Fruit fly (Drosophila melanogaster) whole organism, embryonic: ENCODE results near the gene Cul5.

Source experiments
- Ada2b ChIP-seq: fragments of 200-800 bp; sonication (Bioruptor generic); IDR thresholded peaks from 2 replicates; pipeline ENCODE4 v1.3.6; 2022; ENCODE audit warnings: missing biosample characterization, missing genetic modification characterization
- B-H2 ChIP-seq: fragments of 200-800 bp; sonication (Bioruptor generic); optimal IDR thresholded peaks from 2 replicates; lab custom pipeline; 2018; ENCODE audit warnings: missing biosample characterization, mild to moderate bottlenecking, missing genetic modification characterization
- CG10321 ChIP-seq: fragments of 200-800 bp; sonication (Bioruptor generic); IDR thresholded peaks from 2 replicates; pipeline ENCODE4 v1.3.6; 2022; ENCODE audit warnings: missing biosample characterization, missing genetic modification characterization
- CG10979 ChIP-seq: fragments of 200-800 bp; sonication (Bioruptor generic); optimal IDR thresholded peaks from 2 replicates; lab custom pipeline; 2018; ENCODE audit warnings: missing biosample characterization, mild to moderate bottlenecking, missing genetic modification characterization, moderate library complexity
- CG11504 ChIP-seq: fragments of 200-800 bp; sonication (Bioruptor generic); optimal IDR thresholded peaks from 3 replicates; lab custom pipeline; 2019; ENCODE audit warnings: missing biosample characterization, mild to moderate bottlenecking, missing genetic modification characterization, moderate library complexity
- CG12071 ChIP-seq: fragments of 200-800 bp; sonication (Bioruptor generic); optimal IDR thresholded peaks from 3 replicates; lab custom pipeline; 2018; ENCODE audit warnings: missing biosample characterization, mild to moderate bottlenecking, missing genetic modification characterization
- CG13123 ChIP-seq: fragments of 200-800 bp; sonication (Bioruptor generic); optimal IDR thresholded peaks from 2 replicates; lab custom pipeline; 2016; ENCODE audit warnings: missing biosample characterization, missing genetic modification characterization
- CG13624 ChIP-seq: fragments of 200-800 bp; sonication (Bioruptor generic); optimal IDR thresholded peaks from 2 replicates; lab custom pipeline; 2016; ENCODE audit warnings: missing biosample characterization, missing genetic modification characterization
- CG13775 ChIP-seq: fragments of 200-800 bp; sonication (Bioruptor generic); optimal IDR thresholded peaks from 3 replicates; lab custom pipeline; 2017; ENCODE audit warnings: missing biosample characterization, mild to moderate bottlenecking, missing genetic modification characterization
- CG14965 ChIP-seq: fragments of 200-800 bp; sonication (Bioruptor generic); optimal IDR thresholded peaks from 2 replicates; lab custom pipeline; 2016; ENCODE audit warnings: missing biosample characterization, missing genetic modification characterization, borderline replicate concordance
- CG1529 ChIP-seq: fragments of 200-800 bp; sonication (Bioruptor generic); optimal IDR thresholded peaks from 3 replicates; lab custom pipeline; 2018; ENCODE audit warnings: missing biosample characterization, missing genetic modification characterization
- CG1647 ChIP-seq: fragments of 200-800 bp; sonication (Bioruptor generic); optimal IDR thresholded peaks from 3 replicates; lab custom pipeline; 2016; ENCODE audit warnings: missing biosample characterization, missing genetic modification characterization
- CG17568 ChIP-seq: fragments of 200-800 bp; sonication (Bioruptor generic); optimal IDR thresholded peaks from 2 replicates; lab custom pipeline; 2018; ENCODE audit warnings: missing biosample characterization, mild to moderate bottlenecking, missing genetic modification characterization, moderate library complexity
- CG18262 ChIP-seq: fragments of 200-800 bp; optimal IDR thresholded peaks from 3 replicates; lab custom pipeline; 2019; ENCODE audit warnings: missing biosample characterization, mild to moderate bottlenecking, missing genetic modification characterization, moderate library complexity
- CG18599 ChIP-seq: fragments of 200-800 bp; sonication (Bioruptor generic); optimal IDR thresholded peaks from 3 replicates; lab custom pipeline; 2017; ENCODE audit warnings: missing biosample characterization, missing genetic modification characterization, mild to moderate bottlenecking, moderate library complexity, missing genetic modification reagents
- CG2199 ChIP-seq: fragments of 200-800 bp; sonication (Bioruptor generic); IDR thresholded peaks from 3 replicates; pipeline ENCODE4 v1.3.6; 2022; ENCODE audit warnings: missing biosample characterization, missing genetic modification characterization
- CG2889 ChIP-seq: fragments of 200-800 bp; sonication (Bioruptor generic); IDR thresholded peaks from 3 replicates; pipeline ENCODE4 v1.3.6; 2022; ENCODE audit warnings: missing biosample characterization, missing genetic modification characterization
- CG30431 ChIP-seq: fragments of 200-800 bp; sonication (Bioruptor generic); optimal IDR thresholded peaks from 2 replicates; lab custom pipeline; 2017; ENCODE audit warnings: missing biosample characterization, missing genetic modification characterization
- CG34422 ChIP-seq: fragments of 200-800 bp; sonication (Bioruptor generic); IDR thresholded peaks from 3 replicates; pipeline ENCODE4 v1.3.6; 2022; ENCODE audit warnings: missing biosample characterization, missing genetic modification characterization
- CG4282 ChIP-seq: fragments of 200-800 bp; sonication (Bioruptor generic); optimal IDR thresholded peaks from 2 replicates; lab custom pipeline; 2016; ENCODE audit warnings: missing biosample characterization, missing genetic modification characterization
- CG6175 ChIP-seq: fragments of 200-800 bp; sonication (Bioruptor generic); IDR thresholded peaks from 3 replicates; pipeline ENCODE4 v1.3.6; 2022; ENCODE audit warnings: missing biosample characterization, missing genetic modification characterization
- CG7928 ChIP-seq: fragments of 200-800 bp; sonication (Bioruptor generic); optimal IDR thresholded peaks from 2 replicates; lab custom pipeline; 2017; ENCODE audit warnings: missing biosample characterization, mild to moderate bottlenecking, missing genetic modification characterization
- CG8765 ChIP-seq: fragments of 200-800 bp; sonication (Bioruptor generic); IDR thresholded peaks from 2 replicates; pipeline ENCODE4 v1.3.6; 2022; ENCODE audit warnings: missing biosample characterization, missing genetic modification characterization
- CG9215 ChIP-seq: fragments of 200-800 bp; sonication (Bioruptor generic); IDR thresholded peaks from 2 replicates; pipeline ENCODE4 v1.3.6; 2022; ENCODE audit warnings: missing biosample characterization, missing genetic modification characterization
- Ets97D ChIP-seq: fragments of 200-800 bp; sonication (Bioruptor generic); optimal IDR thresholded peaks from 3 replicates; lab custom pipeline; 2016; ENCODE audit warnings: missing biosample characterization, missing genetic modification characterization
- Fer1 ChIP-seq: fragments of 200-800 bp; sonication (Bioruptor generic); optimal IDR thresholded peaks from 2 replicates; lab custom pipeline; 2017; ENCODE audit warnings: missing biosample characterization, mild to moderate bottlenecking, missing genetic modification characterization
- GATAe ChIP-seq: fragments of 200-800 bp; sonication (Bioruptor generic); conservative IDR thresholded peaks from 2 replicates; pipeline ENCODE4 v1.3.6; 2022; ENCODE audit warnings: missing biosample characterization, missing genetic modification characterization
- Jarid2 ChIP-seq: fragments of 200-800 bp; sonication (Bioruptor generic); optimal IDR thresholded peaks from 3 replicates; lab custom pipeline; 2017; ENCODE audit warnings: mild to moderate bottlenecking, missing biosample characterization, missing genetic modification reagents, missing genetic modification characterization
- NC2α ChIP-seq: fragments of 200-800 bp; sonication (Bioruptor generic); optimal IDR thresholded peaks from 2 replicates; lab custom pipeline; 2016; ENCODE audit warnings: missing biosample characterization, missing genetic modification characterization
- Spps ChIP-seq: fragments of 200-800 bp; sonication (Bioruptor generic); optimal IDR thresholded peaks from 2 replicates; lab custom pipeline; 2018; ENCODE audit warnings: missing biosample characterization, mild to moderate bottlenecking, missing genetic modification characterization
- Ssrp ChIP-seq: fragments of 200-800 bp; sonication (Bioruptor generic); optimal IDR thresholded peaks from 2 replicates; lab custom pipeline; 2018; ENCODE audit warnings: missing biosample characterization, mild to moderate bottlenecking, missing genetic modification characterization, moderate library complexity
- Taf1 ChIP-seq: fragments of 200-800 bp; sonication (Bioruptor generic); IDR thresholded peaks from 2 replicates; pipeline ENCODE4 v1.3.6; 2022; ENCODE audit warnings: missing biosample characterization, missing genetic modification characterization
- Trl ChIP-seq, 3 experiments: fragments of >200 bp in 2 of 3; fragments of 200-800 bp in 1 of 3; sonication (Bioruptor generic) in 1 of 3; optimal IDR thresholded peaks; 2 replicates in 1 of 3; 3 replicates in 2 of 3; lab custom pipeline; 2016 to 2017; ENCODE audit warnings: missing biosample characterization in 1 of 3, missing genetic modification characterization in 1 of 3
- ato ChIP-seq: fragments of 200-800 bp; sonication (Bioruptor generic); IDR thresholded peaks from 2 replicates; pipeline ENCODE4 v1.3.6; 2022; ENCODE audit warnings: missing biosample characterization, missing genetic modification characterization; ENCODE audit not compliant: partially characterized antibody
- btn ChIP-seq: fragments of 200-800 bp; sonication (Bioruptor generic); optimal IDR thresholded peaks from 2 replicates; lab custom pipeline; 2016; ENCODE audit warnings: missing biosample characterization, missing genetic modification characterization
- cad ChIP-seq: fragments of >200 bp; optimal IDR thresholded peaks from 2 replicates; lab custom pipeline; 2017; ENCODE audit warnings: missing biosample characterization, missing genetic modification characterization
- cato ChIP-seq: fragments of 200-800 bp; sonication (Bioruptor generic); optimal IDR thresholded peaks from 2 replicates; lab custom pipeline; 2016; ENCODE audit warnings: missing biosample characterization, missing genetic modification characterization, borderline replicate concordance
- croc ChIP-seq: fragments of 200-800 bp; sonication (Bioruptor generic); conservative IDR thresholded peaks from 3 replicates; pipeline ENCODE4 v1.3.6; 2022; ENCODE audit warnings: missing biosample characterization, missing genetic modification characterization
- dysf ChIP-seq: fragments of 200-800 bp; sonication (Bioruptor generic); IDR thresholded peaks from 3 replicates; pipeline ENCODE4 v1.3.6; 2022; ENCODE audit warnings: missing biosample characterization, missing genetic modification characterization
- eyg ChIP-seq: fragments of 200-800 bp; sonication (Bioruptor generic); optimal IDR thresholded peaks from 3 replicates; lab custom pipeline; 2016; ENCODE audit warnings: missing biosample characterization, missing genetic modification characterization
- fru ChIP-seq: fragments of >200 bp; optimal IDR thresholded peaks from 2 replicates; lab custom pipeline; 2017
- psq ChIP-seq: fragments of 200-800 bp; sonication (Bioruptor generic); optimal IDR thresholded peaks from 2 replicates; lab custom pipeline; 2017; ENCODE audit warnings: missing biosample characterization, missing genetic modification characterization
- sc ChIP-seq, 3 experiments: fragments of >200 bp in 2 of 3; fragments of 200-800 bp in 1 of 3; sonication (Bioruptor generic) in 1 of 3; optimal IDR thresholded peaks; 2 replicates in 2 of 3; 3 replicates in 1 of 3; lab custom pipeline; 2017; ENCODE audit warnings: mild to moderate bottlenecking in 1 of 3, missing biosample characterization in 1 of 3, missing genetic modification characterization in 1 of 3, missing genetic modification reagents in 1 of 3
- sisA ChIP-seq: fragments of 200-800 bp; sonication (Bioruptor generic); IDR thresholded peaks from 2 replicates; pipeline ENCODE4 v1.3.6; 2022; ENCODE audit warnings: missing biosample characterization, missing genetic modification characterization
- tap ChIP-seq: fragments of 200-800 bp; optimal IDR thresholded peaks from 3 replicates; lab custom pipeline; 2019; ENCODE audit warnings: missing biosample characterization, mild to moderate bottlenecking, missing genetic modification characterization, moderate library complexity
- tll ChIP-seq, 2 experiments: fragments of 200-800 bp in 1 of 2; fragments of >200 bp in 1 of 2; sonication (Bioruptor generic) in 1 of 2; optimal IDR thresholded peaks; 2 replicates each; lab custom pipeline; 2017 to 2019; ENCODE audit warnings: missing biosample characterization in 2 of 2, missing genetic modification characterization in 2 of 2, mild to moderate bottlenecking in 1 of 2, moderate library complexity in 1 of 2
- trh ChIP-seq: fragments of 200-800 bp; sonication (Bioruptor generic); optimal IDR thresholded peaks from 2 replicates; lab custom pipeline; 2016; ENCODE audit warnings: missing biosample characterization, missing genetic modification characterization
- vnd ChIP-seq: fragments of 200-800 bp; sonication (Bioruptor generic); IDR thresholded peaks from 3 replicates; pipeline ENCODE4 v1.3.6; 2022; ENCODE audit warnings: missing biosample characterization, missing genetic modification characterization; ENCODE audit not compliant: partially characterized antibody

Gene Cul5

DNA sequence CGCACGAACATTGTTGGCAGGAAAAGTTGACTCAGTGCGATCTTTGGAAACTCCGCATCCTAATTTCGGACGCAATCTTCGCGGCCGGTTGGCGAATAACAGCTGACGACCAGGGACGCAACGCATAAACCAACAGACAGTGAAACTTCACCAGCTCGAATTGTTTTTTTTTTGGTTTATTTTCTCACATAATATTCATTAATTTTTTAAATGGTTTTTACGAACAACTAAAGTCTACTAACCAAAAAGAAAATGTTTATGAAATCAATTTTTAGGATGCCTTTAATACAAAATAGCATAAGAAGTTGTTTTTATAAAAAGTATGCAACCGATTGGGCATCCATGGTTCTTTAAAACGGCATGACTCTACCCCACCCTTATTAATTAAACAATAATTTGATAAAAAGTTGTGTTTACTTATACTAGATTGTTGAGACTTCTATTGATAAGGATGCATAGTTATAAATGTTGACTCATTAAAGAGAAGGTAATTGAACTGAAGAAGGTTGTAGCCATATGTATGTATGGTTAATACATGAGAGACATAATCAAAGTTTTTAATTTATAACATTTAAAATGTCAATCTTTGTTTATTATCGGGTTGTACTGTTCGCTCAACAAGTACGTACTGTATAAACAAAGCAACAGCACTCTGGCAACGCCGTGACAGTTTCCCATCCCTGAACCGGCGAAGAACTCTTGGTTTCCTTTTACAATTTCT is 28.7 kb downstream of the Cul5 start, which contains the start of the genes beta4GalNAcTB and Cpsf100 (continued):
- TF ChIP-seq Spps (peak; percentile 1), sc (optimal IDR thresholded peaks at IDR 0.05; lab: Kevin White, UChicago) (no peak), sc (GFP tag; optimal IDR thresholded peaks at IDR 0.05; lab: Kevin White, UChicago) (peak; percentile 67), cato (GFP tag; lab: Kevin White, UChicago) (peak; percentile 46), CG4282 (no peak), CG13775 (GFP tag; lab: Kevin White, UChicago) (peak; percentile 89), GATAe (no peak; the same call in 1 of the 2 replicates), psq (GFP tag; lab: Kevin White, UChicago) (peak; percentile 9), NC2α (GFP tag; lab: Kevin White, UChicago) (peak; percentile 7), CG34422 (GFP tag; lab: Robert Waterston, UW) (peak; percentile 70), sisA (GFP tag; lab: Robert Waterston, UW) (peak; percentile 69), CG6175 (GFP tag; lab: Robert Waterston, UW) (0 out of 3 replicates have a peak, but pooled peaks have one; percentile 25), Ssrp (tag; lab: Kevin White, UChicago) (peak; percentile 72), CG10321 (no peak), CG2199 (0 out of 3 replicates have a peak, but pooled peaks have one; percentile 10), CG18262 (tag; lab: Kevin White, UChicago) (peak; percentile 83), CG8765 (GFP tag; lab: Robert Waterston, UW) (peak; percentile 30; the same call in 1 of the 2 replicates), CG30431 (GFP tag; lab: Kevin White, UChicago) (peak; percentile 64), Taf1 (GFP tag; lab: Robert Waterston, UW) (0 out of 2 replicates have a peak, but pooled peaks have one; percentile 7), cad (GFP tag; lab: Kevin White, UChicago) (no peak), tll (GFP tag; optimal IDR thresholded peaks at IDR 0.05; lab: Kevin White, UChicago) (no peak), vnd (no peak), CG12071 (GFP tag; lab: Kevin White, UChicago) (no peak), CG9215 (peak; percentile 70), tap (tag; lab: Kevin White, UChicago) (no peak), CG7928 (peak; percentile 91), croc (GFP tag; lab: Robert Waterston, UW) (peak; percentile 36; the same call in 1 of the 3 replicates), ato (GFP tag; lab: Robert Waterston, UW) (no peak), Fer1 (peak; percentile 41), dysf (GFP tag; lab: Robert Waterston, UW) (peak; percentile 79), Jarid2 (GFP tag; lab: Kevin White, UChicago) (peak; percentile 11), CG1647 (GFP tag; lab: Kevin White, UChicago) (no peak), eyg (GFP tag; lab: Kevin White, UChicago) (no peak), Ets97D (GFP tag; lab: Kevin White, UChicago) (peak; percentile 35), CG13123 (peak; percentile 64), CG17568 (no peak), CG14965 (GFP tag; lab: Kevin White, UChicago) (no peak), CG1529 (GFP tag; lab: Kevin White, UChicago) (peak; percentile 68), CG13624 (GFP tag; lab: Kevin White, UChicago) (peak; percentile 41), B-H2 (GFP tag; lab: Kevin White, UChicago) (peak; percentile 17), Trl (optimal IDR thresholded peaks at IDR 0.05; lab: Kevin White, UChicago) (no peak), Trl (GFP tag; optimal IDR thresholded peaks at IDR 0.05; lab: Kevin White, UChicago) (peak; percentile 48), Ada2b (peak; percentile 29; the same call in 1 of the 2 replicates), CG2889 (GFP tag; lab: Robert Waterston, UW) (peak; percentile 21; the same call in 1 of the 3 replicates), btn (no peak), CG18599 (GFP tag; lab: Kevin White, UChicago) (peak; percentile 74), CG11504 (tag; lab: Kevin White, UChicago) (peak; percentile 72), CG10979 (tag; lab: Kevin White, UChicago) (peak; percentile 57), trh (GFP tag; lab: Kevin White, UChicago) (peak; percentile 21), fru (lab: Kevin White, UChicago) (no peak)
